Fruit fly (Drosophila melanogaster): Measurements from ENCODE around the gene beta4GalNAcTB.

The beta4GalNAcTB gene

dm6 chr3R:29054047-29054446 is 20.2 kb upstream of the beta4GalNAcTB start, which contains the start of gene CG11843:
CG11843 (plus strand) TSS chr3R:29054347.
- TF ChIP-seq CG11294 (GFP tag; IDR thresholded peaks at IDR 0.05), result no peak
- TF ChIP-seq CG11762 (GFP tag; optimal IDR thresholded peaks at IDR 0.05; ENCODE audit: insufficient read depth), result no peak
- no peak for TF ChIP-seq Sox102F (GFP tag; optimal IDR thresholded peaks at IDR 0.05)

dm6 chr3R:29052380-29052779 is 18.6 kb upstream of the beta4GalNAcTB start, which contains the start of gene CG11842:
CG11842 (plus strand) TSS chr3R:29052680.
- TF ChIP-seq CG10631 (GFP tag; optimal IDR thresholded peaks at IDR 0.05) (no peak), fkh (GFP tag; optimal IDR thresholded peaks at IDR 0.05) (peak; percentile 40), OdsH (GFP tag; optimal IDR thresholded peaks at IDR 0.05) (no peak)

dm6 chr3R:29050756-29051155 is 16.9 kb upstream of the beta4GalNAcTB start, which contains the start of gene CG11841:
CG11841 (plus strand) TSS chr3R:29051056.
- no peak for TF ChIP-seq esn (GFP tag; optimal IDR thresholded peaks at IDR 0.05)
- TF ChIP-seq Lpt (GFP tag; optimal IDR thresholded peaks at IDR 0.05), result no peak
- TF ChIP-seq salr (GFP tag; optimal IDR thresholded peaks at IDR 0.05), result no peak
- no peak for TF ChIP-seq Hr38 (GFP tag; optimal IDR thresholded peaks at IDR 0.05)
- TF ChIP-seq Eip75B (GFP tag; optimal IDR thresholded peaks at IDR 0.05), result no peak
- TF ChIP-seq CG15336 (GFP tag; IDR thresholded peaks at IDR 0.05), result no peak
- TF ChIP-seq Eip78C (GFP tag), result no peak
- no peak for TF ChIP-seq Met (GFP tag; optimal IDR thresholded peaks at IDR 0.05)
- no peak for TF ChIP-seq Ets96B (tag; optimal IDR thresholded peaks at IDR 0.05)
- TF ChIP-seq CG9139 (GFP tag; optimal IDR thresholded peaks at IDR 0.05), result no peak
- TF ChIP-seq Gug (GFP tag; IDR thresholded peaks at IDR 0.05), result no peak
- TF ChIP-seq CG32006 (GFP tag; optimal IDR thresholded peaks at IDR 0.05), result no peak
- no peak for TF ChIP-seq CG31627 (GFP tag; optimal IDR thresholded peaks at IDR 0.05)
- no peak for TF ChIP-seq CG6163 (GFP tag; IDR thresholded peaks at IDR 0.05)
- TF ChIP-seq Sox14 (GFP tag; optimal IDR thresholded peaks at IDR 0.05), result no peak
- no peak for TF ChIP-seq CG8119 (GFP tag; IDR thresholded peaks at IDR 0.05)
- no peak for TF ChIP-seq ss (GFP tag; optimal IDR thresholded peaks at IDR 0.05)

dm6 chr3R:29049055-29049722 is 15.4 kb upstream of the beta4GalNAcTB start, which contains the start of gene CG11837:
CG11837 (plus strand) TSS chr3R:29049493.
- TF ChIP-seq Eip93F (GFP tag; optimal IDR thresholded peaks at IDR 0.05) (no peak), CG11762 (GFP tag; optimal IDR thresholded peaks at IDR 0.05; ENCODE audit: insufficient read depth) (no peak), CG6163 (GFP tag; IDR thresholded peaks at IDR 0.05) (no peak), CG6854 (GFP tag; optimal IDR thresholded peaks at IDR 0.05) (no peak), fkh (GFP tag; optimal IDR thresholded peaks at IDR 0.05) (peak; percentile 74), CG8319 (GFP tag; optimal IDR thresholded peaks at IDR 0.05) (no peak), salr (GFP tag; optimal IDR thresholded peaks at IDR 0.05) (no peak)

- no peak for TF ChIP-seq CG34406 (GFP tag; optimal IDR thresholded peaks at IDR 0.05)
- no peak for TF ChIP-seq Sox102F (GFP tag; optimal IDR thresholded peaks at IDR 0.05)
- TF ChIP-seq fd59A (GFP tag; optimal IDR thresholded peaks at IDR 0.05), result peak; percentile 27
- no peak for TF ChIP-seq CG10669 (GFP tag; optimal IDR thresholded peaks at IDR 0.05)
- TF ChIP-seq CG11902 (GFP tag; optimal IDR thresholded peaks at IDR 0.05), result peak; percentile 17
- TF ChIP-seq CG1621 (tag; optimal IDR thresholded peaks at IDR 0.05), result no peak
- TF ChIP-seq CG11762 (GFP tag; optimal IDR thresholded peaks at IDR 0.05; ENCODE audit: insufficient read depth), result peak; percentile 30
- peak; percentile 50 for TF ChIP-seq CG3032 (tag; optimal IDR thresholded peaks at IDR 0.05)
- no peak for TF ChIP-seq CG6854 (GFP tag; optimal IDR thresholded peaks at IDR 0.05)
- no peak for TF ChIP-seq Eip75B (GFP tag; optimal IDR thresholded peaks at IDR 0.05)
- peak; percentile 60; the same call in 1 of the 3 replicates for TF ChIP-seq eg (GFP tag; IDR thresholded peaks at IDR 0.05)
- TF ChIP-seq esn (GFP tag; optimal IDR thresholded peaks at IDR 0.05), result peak; percentile 45
- no peak for TF ChIP-seq CG31627 (GFP tag; optimal IDR thresholded peaks at IDR 0.05)
- TF ChIP-seq CG11294 (GFP tag; IDR thresholded peaks at IDR 0.05), result 0 out of 2 replicates have a peak, but pooled peaks have one; percentile 17
- TF ChIP-seq Smox (GFP tag; optimal IDR thresholded peaks at IDR 0.05), result no peak
- peak; percentile 11 for TF ChIP-seq lz (GFP tag; optimal IDR thresholded peaks at IDR 0.05)
- peak; percentile 75 for TF ChIP-seq CG15336 (GFP tag; IDR thresholded peaks at IDR 0.05)
- TF ChIP-seq dac (GFP tag; optimal IDR thresholded peaks at IDR 0.05), result no peak
- TF ChIP-seq fkh (GFP tag; optimal IDR thresholded peaks at IDR 0.05), result no peak
- peak; percentile 20 for TF ChIP-seq CG7368 (GFP tag; optimal IDR thresholded peaks at IDR 0.05)
- peak; percentile 61 for TF ChIP-seq Ets96B (tag; optimal IDR thresholded peaks at IDR 0.05)
- TF ChIP-seq Eip78C (GFP tag), result no peak
- TF ChIP-seq Sox14 (GFP tag; optimal IDR thresholded peaks at IDR 0.05), result no peak
- TF ChIP-seq pdm3 (GFP tag; optimal IDR thresholded peaks at IDR 0.05), result no peak
- TF ChIP-seq Hr38 (GFP tag; optimal IDR thresholded peaks at IDR 0.05), result no peak
- no peak for TF ChIP-seq salr (GFP tag; optimal IDR thresholded peaks at IDR 0.05)
- no peak; the same call in 1 of the 2 replicates for TF ChIP-seq Gug (GFP tag; IDR thresholded peaks at IDR 0.05)
- peak; percentile 66; the same call in 2 of the 3 replicates for TF ChIP-seq CG8119 (GFP tag; IDR thresholded peaks at IDR 0.05)
- TF ChIP-seq CG6163 (GFP tag; IDR thresholded peaks at IDR 0.05), result 0 out of 3 replicates have a peak, but pooled peaks have one; percentile 48
Measured at dm6 chr3R:29040526-29041195, 6.9 kb upstream of the beta4GalNAcTB start.

Measured in whole organism, prepupa.